Fruit fly (Drosophila melanogaster) whole organism: ENCODE results near the gene CG1640.

ENCODE experiments used
- EcR ChIP-seq, 2 experiments: fragments of >200 bp; optimal IDR thresholded peaks; 2 replicates each; lab custom pipeline; 2017; ENCODE audit warnings: missing biosample characterization in 2 of 2, missing genetic modification characterization in 2 of 2, missing genetic modification reagents in 2 of 2
- pan ChIP-seq: fragments of >200 bp; optimal IDR thresholded peaks from 2 replicates; lab custom pipeline; 2017
- psq ChIP-seq: fragments of >200 bp; optimal IDR thresholded peaks from 2 replicates; lab custom pipeline; 2017

dm6 chrX:13387373-13387850 lies 17.0 kb downstream of the CG1640 start, which contains the start of the genes Ype and CG1662:
- TF ChIP-seq pan (lab: Kevin White, UChicago) (no peak), EcR (GFP tag; optimal IDR thresholded peaks at IDR 0.05; lab: Kevin White, UChicago) (no peak), psq (lab: Kevin White, UChicago) (no peak)
